Worm (Caenorhabditis elegans) whole organism, young adult: ENCODE data around the gene gst-23.

Experiments
- B0336.3 ChIP-seq: fragments of 200-800 bp; sonication (Bioruptor generic); IDR thresholded peaks from 2 replicates; pipeline ENCODE4 v1.3.6; 2022; ENCODE audit warnings: missing genetic modification characterization, missing compliant biosample characterization
- ama-1 ChIP-seq, 3 experiments: fragments of 150-350 bp in 1 of 3; sonication (generic microtip) in 2 of 3; optimal IDR thresholded peaks; 2 replicates each; lab custom pipeline; 2014 to 2018; ENCODE audit warnings: missing biosample characterization in 2 of 3, missing genetic modification characterization in 2 of 3, missing genetic modification reagents in 2 of 3
- egl-44 ChIP-seq: fragments of 200-800 bp; sonication (Bioruptor generic); IDR thresholded peaks from 2 replicates; pipeline ENCODE4 v1.3.6; 2022; ENCODE audit warnings: missing genetic modification reagents, missing genetic modification characterization, missing compliant biosample characterization
- lin-35 ChIP-seq, 3 experiments: fragments of 150-350 bp in 2 of 3; sonication (generic microtip) in 1 of 3; optimal IDR thresholded peaks; 2 replicates each; lab custom pipeline; 2014 to 2018; ENCODE audit warnings: missing biosample characterization in 3 of 3, missing genetic modification characterization in 3 of 3, missing genetic modification reagents in 3 of 3
- pha-4 ChIP-seq: fragments of 150-350 bp; sonication (generic microtip); optimal IDR thresholded peaks from 2 replicates; lab custom pipeline; 2014; ENCODE audit warnings: missing biosample characterization, missing genetic modification reagents, missing genetic modification characterization
- xnd-1 ChIP-seq: sonication (generic microtip); optimal IDR thresholded peaks from 2 replicates; lab custom pipeline; 2016; ENCODE audit warnings: missing genotype, missing genetic modification reagents, missing genetic modification characterization, missing compliant biosample characterization
- zim-3 ChIP-seq: sonication (generic microtip); optimal IDR thresholded peaks from 2 replicates; lab custom pipeline; 2017; ENCODE audit warnings: mild to moderate bottlenecking, missing genetic modification characterization, moderate library complexity, missing compliant biosample characterization
- ztf-28 ChIP-seq: fragments of 200-800 bp; sonication (Bioruptor generic); IDR thresholded peaks from 2 replicates; pipeline ENCODE4 v1.3.6; 2022; ENCODE audit warnings: missing genetic modification reagents, missing genetic modification characterization, missing compliant biosample characterization

DNA sequence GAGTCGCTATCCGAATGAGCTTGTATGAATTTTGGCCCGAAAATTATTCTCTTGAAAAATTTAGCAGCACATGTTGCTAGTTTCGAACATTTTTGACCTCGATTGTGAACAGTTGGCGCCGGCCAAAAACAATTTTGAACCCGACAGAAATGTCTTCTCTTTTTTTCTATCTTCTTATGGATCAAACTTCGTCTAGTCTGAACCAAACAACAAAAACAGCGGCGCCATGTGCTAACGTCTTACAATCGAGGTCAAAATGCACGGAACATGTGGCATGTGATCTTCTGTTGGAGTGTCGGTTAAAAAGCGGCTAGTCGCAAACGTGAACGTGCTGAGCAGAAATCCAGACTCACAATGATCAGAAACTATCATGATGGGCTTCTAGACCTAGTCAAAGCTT lies 33.1 kb downstream of the gst-23 start:
- TF ChIP-seq zim-3 = no peak
- TF ChIP-seq ztf-28 (GFP tag; lab: Robert Waterston, UW) = no peak
- TF ChIP-seq lin-35 (GFP tag; optimal IDR thresholded peaks at IDR 0.05; lab: Kevin White, UChicago) = no peak
- TF ChIP-seq xnd-1 (tag; lab: Kevin White, UChicago) = no peak
- no peak for TF ChIP-seq pha-4 (tag; lab: Kevin White, UChicago)
- no peak for TF ChIP-seq ama-1 (optimal IDR thresholded peaks at IDR 0.05; lab: Kevin White, UChicago)
- no peak for TF ChIP-seq ama-1 (GFP tag; optimal IDR thresholded peaks at IDR 0.05; lab: Kevin White, UChicago)
- TF ChIP-seq B0336.3 = no peak
- no peak for TF ChIP-seq egl-44 (GFP tag; lab: Robert Waterston, UW)
